Worm (Caenorhabditis elegans): ENCODE measurements around the gene mcm-2.

DNA sequence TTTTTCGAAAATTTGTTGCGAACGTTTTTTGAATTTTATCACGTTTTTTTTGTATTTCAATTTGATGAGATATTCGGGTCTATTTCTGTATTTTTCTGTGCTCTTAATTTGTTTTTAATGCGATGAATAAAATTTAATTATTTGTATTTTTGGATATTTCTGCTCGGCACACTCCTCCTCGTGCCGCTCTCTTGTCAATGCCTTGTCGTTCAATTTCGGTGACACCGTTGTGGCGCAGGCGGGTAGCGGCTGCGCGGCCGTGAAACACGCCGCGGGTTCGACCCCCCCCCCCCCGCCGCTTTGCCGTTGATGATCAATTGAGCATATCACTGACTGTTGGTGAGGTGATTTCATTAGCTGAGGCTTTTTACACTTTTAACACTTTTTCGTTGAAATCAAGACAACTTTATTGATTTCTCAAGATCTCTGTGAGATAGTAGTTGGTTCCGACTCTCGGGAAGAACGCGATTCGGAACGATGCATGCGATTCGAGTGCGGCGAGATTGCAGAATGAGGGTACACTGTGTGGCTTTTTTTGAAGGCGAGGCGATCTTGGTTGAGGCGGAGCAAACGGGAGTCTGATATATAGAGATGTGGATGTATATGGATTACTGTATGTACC is 45.7 kb downstream of the mcm-2 start:
- TF ChIP-seq him-1 (tag; optimal IDR thresholded peaks at IDR 0.05) (peak; percentile 82), W03F9.2 (tag; optimal IDR thresholded peaks at IDR 0.05) (peak; percentile 31)
